Worm (Caenorhabditis elegans) whole organism, young adult: ENCODE measurements around the gene srz-24.

Experiments used
- F10E7.11 ChIP-seq: sonication (generic microtip); optimal IDR thresholded peaks from 2 replicates; lab custom pipeline; 2017; ENCODE audit warnings: mild to moderate bottlenecking, missing genetic modification characterization, moderate library complexity, missing compliant biosample characterization
- K12H6.12 ChIP-seq: fragments of 200-800 bp; sonication (Bioruptor generic); optimal IDR thresholded peaks from 2 replicates; lab custom pipeline; 2018; ENCODE audit warnings: mild to moderate bottlenecking, missing genetic modification characterization, missing compliant biosample characterization
- Y53G8AR.9 ChIP-seq: fragments of 200-800 bp; sonication (Bioruptor generic); conservative IDR thresholded peaks from 2 replicates; pipeline ENCODE4 v1.3.6; 2022; ENCODE audit warnings: missing genetic modification reagents, missing genetic modification characterization, missing compliant biosample characterization
- ZK185.1 ChIP-seq: sonication (generic microtip); optimal IDR thresholded peaks from 2 replicates; lab custom pipeline; 2016; ENCODE audit warnings: mild to moderate bottlenecking, missing genetic modification characterization, missing compliant biosample characterization; ENCODE audit not compliant: poor library complexity, severe bottlenecking
- bed-2 ChIP-seq: fragments of 200-800 bp; sonication (Bioruptor generic); IDR thresholded peaks from 2 replicates; pipeline ENCODE4 v1.3.6; 2022; ENCODE audit warnings: missing genetic modification reagents, missing genetic modification characterization, missing compliant biosample characterization
- ceh-100 ChIP-seq: fragments of 200-800 bp; sonication (Bioruptor generic); IDR thresholded peaks from 2 replicates; pipeline ENCODE4 v1.3.6; 2022; ENCODE audit warnings: missing genetic modification reagents, missing genetic modification characterization, missing compliant biosample characterization
- dpl-1 ChIP-seq: fragments of 150-350 bp; optimal IDR thresholded peaks from 2 replicates; lab custom pipeline; 2014; ENCODE audit warnings: missing biosample characterization, missing genetic modification reagents, missing genetic modification characterization
- ets-4 ChIP-seq: fragments of 200-800 bp; sonication (Bioruptor generic); optimal IDR thresholded peaks from 2 replicates; lab custom pipeline; 2018; ENCODE audit warnings: mild to moderate bottlenecking, missing genetic modification characterization, missing compliant biosample characterization
- hlh-12 ChIP-seq: sonication (generic microtip); optimal IDR thresholded peaks from 2 replicates; lab custom pipeline; 2016; ENCODE audit warnings: missing genetic modification characterization, missing compliant biosample characterization
- hmg-1.2 ChIP-seq: fragments of 200-800 bp; sonication (Bioruptor generic); IDR thresholded peaks from 2 replicates; pipeline ENCODE4 v1.3.6; 2022; ENCODE audit warnings: missing genetic modification reagents, missing genetic modification characterization, missing compliant biosample characterization
- hmg-20 ChIP-seq: fragments of 200-800 bp; sonication (Bioruptor generic); IDR thresholded peaks from 2 replicates; pipeline ENCODE4 v1.3.6; 2022; ENCODE audit warnings: missing genetic modification reagents, missing genetic modification characterization, missing compliant biosample characterization
- madf-8 ChIP-seq: fragments of 200-800 bp; sonication (Bioruptor generic); conservative IDR thresholded peaks from 2 replicates; pipeline ENCODE4 v1.3.6; 2022; ENCODE audit warnings: missing genetic modification reagents, missing genetic modification characterization, missing compliant biosample characterization
- mes-4 ChIP-seq: sonication (generic microtip); optimal IDR thresholded peaks from 2 replicates; lab custom pipeline; 2016; ENCODE audit warnings: missing genotype, missing genetic modification characterization, missing compliant biosample characterization
- pha-4 ChIP-seq: fragments of 150-350 bp; sonication (generic microtip); optimal IDR thresholded peaks from 2 replicates; lab custom pipeline; 2014; ENCODE audit warnings: missing biosample characterization, missing genetic modification reagents, missing genetic modification characterization

DNA sequence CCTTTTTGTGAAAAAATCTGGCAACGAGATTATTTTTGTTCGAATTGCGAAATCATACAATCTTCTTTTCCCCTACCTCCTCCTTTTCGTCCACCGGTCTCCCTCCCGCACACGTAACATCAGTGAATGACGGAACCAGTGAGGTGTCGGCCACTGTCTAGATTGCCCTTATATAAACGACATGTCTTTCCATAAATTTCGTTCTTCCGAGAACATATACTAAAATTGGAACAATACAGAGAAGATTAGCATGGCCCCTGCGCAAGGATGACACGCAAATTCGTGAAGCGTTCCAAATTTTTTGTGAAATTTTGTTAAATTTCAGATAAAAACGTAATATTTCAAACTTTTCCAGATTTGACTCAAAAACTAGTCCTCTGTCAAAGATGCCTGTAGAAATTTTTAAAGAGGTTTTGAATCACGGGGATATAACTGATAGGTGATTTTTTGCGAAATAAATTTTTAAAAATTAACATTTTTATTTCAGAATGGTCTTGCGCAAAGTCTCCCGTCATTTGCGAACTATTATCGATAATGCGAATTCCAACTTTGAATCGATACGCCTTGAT is 50.1 kb downstream of the srz-24 start:
- peak; percentile 73 for TF ChIP-seq hmg-20 (GFP tag; lab: Robert Waterston, UW)
- TF ChIP-seq ZK185.1 (tag; lab: Kevin White, UChicago), result peak; percentile 19
- no peak for TF ChIP-seq pha-4 (tag; lab: Kevin White, UChicago)
- no peak for TF ChIP-seq F10E7.11 (tag; lab: Kevin White, UChicago)
- TF ChIP-seq ets-4 (GFP tag; lab: Kevin White, UChicago), result no peak
- TF ChIP-seq mes-4, result peak; percentile 47
- no peak for TF ChIP-seq dpl-1 (GFP tag; lab: Kevin White, UChicago)
- TF ChIP-seq Y53G8AR.9 (GFP tag; lab: Robert Waterston, UW), result no peak
- peak; percentile 56 for TF ChIP-seq hlh-12 (tag; lab: Kevin White, UChicago)
- TF ChIP-seq K12H6.12 (tag; lab: Kevin White, UChicago), result no peak
- no peak for TF ChIP-seq bed-2
- TF ChIP-seq madf-8 (GFP tag; lab: Robert Waterston, UW), result no peak
- TF ChIP-seq hmg-1.2 (GFP tag; lab: Robert Waterston, UW), result peak; percentile 80
- TF ChIP-seq ceh-100, result peak; percentile 46; the same call in 1 of the 2 replicates
